Worm (Caenorhabditis elegans) whole organism, late embryonic: ENCODE measurements around the gene srh-178.

Experiments used
- ama-1 ChIP-seq: fragments of 150-350 bp; optimal IDR thresholded peaks from 2 replicates; lab custom pipeline; 2014
- ceh-31 ChIP-seq: sonication (generic microtip); optimal IDR thresholded peaks from 2 replicates; lab custom pipeline; 2016; ENCODE audit warnings: missing genetic modification characterization, missing compliant biosample characterization
- fax-1 ChIP-seq: sonication (generic microtip); optimal IDR thresholded peaks from 2 replicates; lab custom pipeline; 2016; ENCODE audit warnings: missing genotype, missing genetic modification characterization, missing compliant biosample characterization
- nhr-11 ChIP-seq: fragments of 150-350 bp; optimal IDR thresholded peaks from 2 replicates; lab custom pipeline; 2014; ENCODE audit warnings: missing biosample characterization, missing genetic modification characterization
- pqm-1 ChIP-seq: sonication (generic microtip); optimal IDR thresholded peaks from 2 replicates; lab custom pipeline; 2016; ENCODE audit warnings: missing genetic modification characterization, missing compliant biosample characterization

DNA sequence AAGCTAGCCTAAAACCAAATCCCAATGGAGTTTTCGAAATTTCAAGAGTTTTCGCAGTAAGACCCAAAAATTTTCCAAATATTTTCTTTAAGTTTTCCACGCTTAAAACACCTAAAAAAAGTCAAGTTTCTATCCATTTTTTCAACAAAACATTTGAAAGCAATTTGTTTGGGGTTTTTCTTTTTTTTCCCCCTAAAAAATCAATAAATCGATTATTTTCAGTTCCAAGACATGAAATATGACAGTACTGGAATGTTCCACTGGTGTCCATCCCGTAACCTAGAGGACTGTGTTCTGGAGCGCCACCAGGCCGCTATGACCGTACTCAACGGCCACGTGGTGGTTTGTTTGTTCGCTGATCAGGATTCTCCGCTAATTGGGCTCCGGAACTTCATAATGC lies 24.5 kb upstream of the srh-178 start:
- no peak for TF ChIP-seq fax-1 (tag; lab: Kevin White, UChicago)
- TF ChIP-seq nhr-11 (tag; lab: Kevin White, UChicago), result no peak
- no peak for TF ChIP-seq ama-1 (lab: Kevin White, UChicago)
- TF ChIP-seq pqm-1, result no peak
- no peak for TF ChIP-seq ceh-31 (tag; lab: Kevin White, UChicago)
